Worm (Caenorhabditis elegans): ENCODE measurements around the gene urm-1.

DNA sequence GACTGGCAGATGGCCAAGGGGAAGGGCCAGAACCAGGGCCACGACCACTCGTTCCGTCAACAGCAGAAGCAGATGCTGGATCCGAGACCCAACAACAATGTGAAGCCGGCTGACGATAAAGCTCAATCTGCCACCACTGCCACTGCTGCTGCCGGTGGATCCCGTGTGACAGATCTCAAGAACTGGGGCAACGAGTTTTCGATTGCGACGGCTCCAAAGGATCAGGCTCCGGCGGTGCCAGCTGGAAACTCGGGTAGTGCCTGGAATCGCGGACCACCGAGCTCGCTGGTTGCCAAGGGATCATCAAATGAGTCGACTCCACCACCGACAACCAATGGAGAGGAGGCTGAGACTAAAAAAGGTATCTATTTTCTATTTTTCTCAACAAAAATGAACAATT is 40.8 kb upstream of the urm-1 start:
- TF ChIP-seq W03F9.2 (tag; optimal IDR thresholded peaks at IDR 0.05) (no peak), dao-5 (tag; optimal IDR thresholded peaks at IDR 0.05) (no peak)

Data from whole organism, L4/young adult.